Worm (Caenorhabditis elegans) whole organism, young adult: ENCODE results near the gene F20B6.6.
"Not testable (repeated sequence)": the region's sequence is repeated elsewhere in the genome, so short reads cannot be mapped to it uniquely, and the experiment has no call there.

ENCODE experiments used
- B0035.1 ChIP-seq: sonication (generic microtip); optimal IDR thresholded peaks from 2 replicates; lab custom pipeline; 2016; ENCODE audit warnings: missing genetic modification characterization, mild to moderate bottlenecking, missing compliant biosample characterization, missing genotype, missing genetic modification reagents
- K12H6.12 ChIP-seq: fragments of 200-800 bp; sonication (Bioruptor generic); optimal IDR thresholded peaks from 2 replicates; lab custom pipeline; 2018; ENCODE audit warnings: mild to moderate bottlenecking, missing genetic modification characterization, missing compliant biosample characterization
- ceh-40 ChIP-seq: fragments of 200-800 bp; sonication (Bioruptor generic); IDR thresholded peaks from 2 replicates; pipeline ENCODE4 v1.3.6; 2022; ENCODE audit warnings: missing genetic modification characterization, missing compliant biosample characterization
- gei-17 ChIP-seq: fragments of 200-800 bp; sonication (Bioruptor generic); optimal IDR thresholded peaks from 2 replicates; lab custom pipeline; 2018; ENCODE audit warnings: mild to moderate bottlenecking, missing genetic modification characterization, missing compliant biosample characterization
- let-607 ChIP-seq, 2 experiments: fragments of 200-800 bp in 1 of 2; sonication (Bioruptor generic) in 1 of 2; sonication (generic microtip) in 1 of 2; optimal IDR thresholded peaks; 2 replicates each; lab custom pipeline; 2016 to 2018; ENCODE audit warnings: mild to moderate bottlenecking in 2 of 2, missing compliant biosample characterization in 2 of 2, missing genetic modification characterization in 2 of 2, moderate library complexity in 2 of 2, missing genotype in 1 of 2
- nhr-27 ChIP-seq: fragments of 200-800 bp; sonication (Bioruptor generic); optimal IDR thresholded peaks from 2 replicates; lab custom pipeline; 2018; ENCODE audit warnings: mild to moderate bottlenecking, missing genetic modification characterization, moderate library complexity, missing compliant biosample characterization
- unc-62 ChIP-seq: fragments of 150-350 bp; optimal IDR thresholded peaks from 2 replicates; lab custom pipeline; 2014; ENCODE audit warnings: missing biosample characterization, missing genetic modification reagents, missing genetic modification characterization
- ztf-22 ChIP-seq: fragments of 200-800 bp; sonication (Bioruptor generic); optimal IDR thresholded peaks from 2 replicates; lab custom pipeline; 2018; ENCODE audit warnings: mild to moderate bottlenecking, missing genetic modification characterization, moderate library complexity, missing compliant biosample characterization

DNA sequence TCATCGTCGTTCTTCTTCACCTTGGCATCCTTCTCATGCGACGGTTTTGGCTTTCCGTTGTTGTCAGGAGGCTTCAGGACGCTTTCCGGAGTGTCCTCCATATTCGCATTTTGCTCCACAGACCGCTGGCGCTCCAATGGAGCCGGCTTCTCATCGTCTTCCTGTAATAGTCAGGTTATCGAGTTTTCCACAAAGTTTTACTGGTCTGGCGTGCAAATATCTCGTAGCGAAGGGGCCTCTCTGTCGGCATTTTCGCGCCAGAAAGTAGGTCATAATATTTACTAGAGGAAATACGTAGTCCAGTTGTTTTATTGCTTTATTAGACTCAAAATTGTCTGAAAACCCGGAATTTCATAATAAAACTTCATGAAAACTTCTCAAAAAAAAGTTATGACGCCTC is at the start of gene F20B6.6:
- not testable (repeated sequence) for TF ChIP-seq ceh-40 (GFP tag; lab: Robert Waterston, UW); let-607 (tag; optimal IDR thresholded peaks at IDR 0.05; lab: Kevin White, UChicago); nhr-27; gei-17 (GFP tag; lab: Kevin White, UChicago); ztf-22 (GFP tag; lab: Kevin White, UChicago); K12H6.12 (tag; lab: Kevin White, UChicago); B0035.1; unc-62 (GFP tag; lab: Kevin White, UChicago)
